Worm (Caenorhabditis elegans) whole organism, late embryonic: ENCODE data around the gene srlf-13.

Experiments used
- K02D7.2 ChIP-seq: sonication (generic microtip); optimal IDR thresholded peaks from 2 replicates; lab custom pipeline; 2017; ENCODE audit warnings: mild to moderate bottlenecking, missing genetic modification characterization, missing compliant biosample characterization
- Y22D7AL.16 ChIP-seq: sonication (generic microtip); optimal IDR thresholded peaks from 2 replicates; lab custom pipeline; 2016; ENCODE audit warnings: missing genetic modification characterization, missing compliant biosample characterization
- ceh-14 ChIP-seq: sonication (generic microtip); optimal IDR thresholded peaks from 2 replicates; lab custom pipeline; 2016; ENCODE audit warnings: missing genotype, missing genetic modification characterization, missing compliant biosample characterization
- ceh-19 ChIP-seq: fragments of 200-800 bp; sonication (Bioruptor generic); optimal IDR thresholded peaks from 2 replicates; lab custom pipeline; 2018; ENCODE audit warnings: mild to moderate bottlenecking, missing genetic modification characterization, missing compliant biosample characterization
- ceh-2 ChIP-seq: sonication (generic microtip); optimal IDR thresholded peaks from 2 replicates; lab custom pipeline; 2016; ENCODE audit warnings: missing genotype, missing genetic modification characterization, missing compliant biosample characterization
- ceh-24 ChIP-seq: sonication (generic microtip); optimal IDR thresholded peaks from 2 replicates; lab custom pipeline; 2016; ENCODE audit warnings: mild to moderate bottlenecking, missing genetic modification characterization, missing compliant biosample characterization
- ceh-30 ChIP-seq: fragments of 150-350 bp; optimal IDR thresholded peaks from 2 replicates; lab custom pipeline; 2014; ENCODE audit warnings: missing biosample characterization, missing genetic modification characterization
- ceh-31 ChIP-seq: sonication (generic microtip); optimal IDR thresholded peaks from 2 replicates; lab custom pipeline; 2016; ENCODE audit warnings: missing genetic modification characterization, missing compliant biosample characterization
- ceh-34 ChIP-seq: sonication (generic microtip); optimal IDR thresholded peaks from 2 replicates; lab custom pipeline; 2016; ENCODE audit warnings: mild to moderate bottlenecking, missing genetic modification characterization, missing compliant biosample characterization
- ceh-45 ChIP-seq: fragments of 200-800 bp; sonication (Bioruptor generic); IDR thresholded peaks from 2 replicates; pipeline ENCODE4 v1.3.6; 2022; ENCODE audit warnings: missing genetic modification reagents, missing genetic modification characterization, missing compliant biosample characterization
- ceh-48 ChIP-seq: sonication (generic microtip); optimal IDR thresholded peaks from 2 replicates; lab custom pipeline; 2016; ENCODE audit warnings: missing genetic modification characterization, inconsistent platforms, missing compliant biosample characterization
- ceh-9 ChIP-seq: sonication (generic microtip); optimal IDR thresholded peaks from 2 replicates; lab custom pipeline; 2016; ENCODE audit warnings: mild to moderate bottlenecking, missing genetic modification characterization, inconsistent platforms, missing compliant biosample characterization
- ets-4 ChIP-seq: sonication (generic microtip); optimal IDR thresholded peaks from 2 replicates; lab custom pipeline; 2016; ENCODE audit warnings: missing genetic modification characterization, missing compliant biosample characterization
- fax-1 ChIP-seq: sonication (generic microtip); optimal IDR thresholded peaks from 2 replicates; lab custom pipeline; 2016; ENCODE audit warnings: missing genotype, missing genetic modification characterization, missing compliant biosample characterization
- fkh-10 ChIP-seq: fragments of 150-350 bp; optimal IDR thresholded peaks from 2 replicates; lab custom pipeline; 2014; ENCODE audit warnings: missing biosample characterization, missing genetic modification reagents, missing genetic modification characterization
- gmeb-2 ChIP-seq: sonication (generic microtip); optimal IDR thresholded peaks from 2 replicates; lab custom pipeline; 2016; ENCODE audit warnings: missing genetic modification characterization, inconsistent platforms, missing compliant biosample characterization
- hlh-13 ChIP-seq: fragments of 200-800 bp; sonication (Bioruptor generic); optimal IDR thresholded peaks from 2 replicates; lab custom pipeline; 2018; ENCODE audit warnings: mild to moderate bottlenecking, missing genetic modification characterization, missing compliant biosample characterization
- hlh-30 ChIP-seq: sonication (generic microtip); optimal IDR thresholded peaks from 2 replicates; lab custom pipeline; 2017; ENCODE audit warnings: antibody characterized with exemption, missing genetic modification characterization, missing compliant biosample characterization; ENCODE audit not compliant: insufficient read depth
- lim-6 ChIP-seq: sonication (generic microtip); optimal IDR thresholded peaks from 2 replicates; lab custom pipeline; 2016; ENCODE audit warnings: missing genetic modification characterization, missing compliant biosample characterization
- lin-11 ChIP-seq: fragments of 200-800 bp; sonication (Bioruptor generic); optimal IDR thresholded peaks from 2 replicates; lab custom pipeline; 2018; ENCODE audit warnings: mild to moderate bottlenecking, missing genetic modification characterization, missing compliant biosample characterization
- nhr-11 ChIP-seq: fragments of 150-350 bp; optimal IDR thresholded peaks from 2 replicates; lab custom pipeline; 2014; ENCODE audit warnings: missing biosample characterization, missing genetic modification characterization
- nhr-232 ChIP-seq: sonication (generic microtip); optimal IDR thresholded peaks from 2 replicates; lab custom pipeline; 2016; ENCODE audit warnings: missing genetic modification characterization, missing compliant biosample characterization
- pha-4 ChIP-seq: fragments of 150-350 bp; optimal IDR thresholded peaks from 2 replicates; lab custom pipeline; 2018; ENCODE audit warnings: missing biosample characterization, missing genetic modification reagents, missing genetic modification characterization
- ref-2 ChIP-seq: sonication (generic microtip); optimal IDR thresholded peaks from 2 replicates; lab custom pipeline; 2016; ENCODE audit warnings: missing genetic modification characterization, missing compliant biosample characterization
- rnt-1 ChIP-seq: sonication (generic microtip); optimal IDR thresholded peaks from 2 replicates; lab custom pipeline; 2016; ENCODE audit warnings: missing genetic modification characterization, missing compliant biosample characterization
- sdc-2 ChIP-seq: sonication (generic microtip); optimal IDR thresholded peaks from 2 replicates; lab custom pipeline; 2016; ENCODE audit warnings: missing genotype, missing genetic modification characterization, missing compliant biosample characterization
- sox-4 ChIP-seq: sonication (generic microtip); optimal IDR thresholded peaks from 2 replicates; lab custom pipeline; 2017; ENCODE audit warnings: mild to moderate bottlenecking, missing genetic modification characterization, inconsistent platforms, missing compliant biosample characterization
- syd-9 ChIP-seq: sonication (generic microtip); optimal IDR thresholded peaks from 2 replicates; lab custom pipeline; 2016; ENCODE audit warnings: mild to moderate bottlenecking, missing genetic modification characterization, moderate library complexity, missing compliant biosample characterization
- tbx-7 ChIP-seq: sonication (generic microtip); optimal IDR thresholded peaks from 2 replicates; lab custom pipeline; 2016; ENCODE audit warnings: missing genotype, missing genetic modification characterization, missing compliant biosample characterization
- ttx-3 ChIP-seq: sonication (generic microtip); optimal IDR thresholded peaks from 2 replicates; lab custom pipeline; 2016; ENCODE audit warnings: missing genetic modification reagents, missing genetic modification characterization, missing compliant biosample characterization
- unc-3 ChIP-seq, 2 experiments: fragments of 200-800 bp in 1 of 2; sonication (Bioruptor generic) in 1 of 2; sonication (generic microtip) in 1 of 2; conservative IDR thresholded peaks in 1 of 2; optimal IDR thresholded peaks in 1 of 2; 2 replicates each; pipeline versions ENCODE4 v1.3.6 to Lab custom; 2016 to 2022; ENCODE audit warnings: missing compliant biosample characterization in 2 of 2, missing genetic modification characterization in 2 of 2, missing genetic modification reagents in 1 of 2
- unc-42 ChIP-seq: sonication (generic microtip); optimal IDR thresholded peaks from 2 replicates; lab custom pipeline; 2016; ENCODE audit warnings: missing genotype, missing genetic modification characterization, missing compliant biosample characterization
- unc-55 ChIP-seq: sonication (generic microtip); optimal IDR thresholded peaks from 2 replicates; lab custom pipeline; 2017; ENCODE audit warnings: missing biosample characterization, missing genetic modification reagents, missing genetic modification characterization
- ztf-16 ChIP-seq: sonication (generic microtip); optimal IDR thresholded peaks from 2 replicates; lab custom pipeline; 2017; ENCODE audit warnings: missing genetic modification characterization, missing compliant biosample characterization

The srlf-13 gene

DNA sequence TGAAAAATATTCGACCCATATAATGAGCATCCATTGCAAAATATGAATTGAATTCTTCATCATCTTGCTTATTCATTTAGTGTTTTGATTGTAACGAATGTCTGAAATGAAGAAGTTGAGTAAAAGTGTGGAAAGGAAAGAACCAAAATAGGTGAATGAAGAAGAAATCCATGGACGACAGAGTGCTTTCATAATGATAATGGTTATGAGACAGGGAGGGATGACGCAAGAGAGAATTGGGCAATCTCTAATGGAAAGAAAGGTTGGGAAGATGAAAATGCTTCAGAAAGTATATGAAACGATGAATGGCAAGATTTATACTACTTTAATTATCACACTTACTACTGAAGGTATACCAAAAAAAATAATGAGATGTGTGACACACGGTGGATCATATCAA is 7.9 kb upstream of the srlf-13 start, which contains the start of gene ZK596.3:
ZK596.3 (minus strand) TSS at position 101 of the 400 bp plus-strand sequence.
- TF ChIP-seq unc-3 (GFP tag; conservative IDR thresholded peaks at IDR 0.05; lab: Robert Waterston, UW) (no peak), unc-3 (tag; optimal IDR thresholded peaks at IDR 0.05; lab: Kevin White, UChicago) (no peak), Y22D7AL.16 (tag; lab: Kevin White, UChicago) (no peak), fax-1 (tag; lab: Kevin White, UChicago) (no peak), ceh-19 (no peak), lin-11 (tag; lab: Kevin White, UChicago) (no peak), ceh-14 (tag; lab: Kevin White, UChicago) (no peak), ceh-48 (tag; lab: Kevin White, UChicago) (no peak), rnt-1 (tag; lab: Kevin White, UChicago) (no peak)
- TF ChIP-seq, all 69 proteins: peak for 0

ce11 chrIV:10902476-10902875 is 6.1 kb upstream of the srlf-13 start:
- no peak for TF ChIP-seq ceh-24 (tag; lab: Kevin White, UChicago)
- no peak for TF ChIP-seq sdc-2 (tag; lab: Kevin White, UChicago)
- no peak for TF ChIP-seq lim-6 (tag; lab: Kevin White, UChicago)
- TF ChIP-seq fkh-10, result no peak
- no peak for TF ChIP-seq K02D7.2 (tag; lab: Kevin White, UChicago)
- TF ChIP-seq ttx-3, result no peak
- no peak for TF ChIP-seq ceh-19
- no peak for TF ChIP-seq ceh-34 (tag; lab: Kevin White, UChicago)
- no peak for TF ChIP-seq ceh-2 (tag; lab: Kevin White, UChicago)
- TF ChIP-seq ceh-14 (tag; lab: Kevin White, UChicago), result no peak
- TF ChIP-seq hlh-13, result no peak
- TF ChIP-seq ceh-9 (tag; lab: Kevin White, UChicago), result no peak
- no peak for TF ChIP-seq ceh-31 (tag; lab: Kevin White, UChicago)

DNA sequence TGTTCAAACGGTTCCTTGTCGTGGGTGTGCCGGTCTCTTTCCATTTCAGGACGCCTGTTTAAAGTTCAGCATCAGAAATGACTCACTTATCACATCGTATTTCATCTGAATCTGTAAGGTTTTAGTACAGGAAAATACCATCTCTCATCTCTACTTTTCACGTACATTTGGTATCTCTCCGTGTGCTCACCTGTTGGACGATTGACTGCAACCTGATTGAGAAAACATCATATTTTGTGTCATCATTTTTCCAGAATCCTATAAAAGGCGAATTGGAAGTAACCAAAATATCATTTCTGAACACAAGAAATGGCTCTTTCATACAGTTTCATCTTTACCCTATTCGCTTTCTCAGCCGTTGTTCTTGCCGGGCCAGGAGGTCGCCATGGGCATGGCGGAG is 3.7 kb upstream of the srlf-13 start, which contains the start of gene srlf-30:
srlf-30 (plus strand) TSS at position 301 of the 400 bp plus-strand sequence.
- no peak for TF ChIP-seq sox-4 (tag; lab: Kevin White, UChicago)
- TF ChIP-seq ref-2 (tag; lab: Kevin White, UChicago), result no peak
- TF ChIP-seq unc-3 (GFP tag; conservative IDR thresholded peaks at IDR 0.05; lab: Robert Waterston, UW), result no peak
- no peak for TF ChIP-seq unc-3 (tag; optimal IDR thresholded peaks at IDR 0.05; lab: Kevin White, UChicago)
- no peak for TF ChIP-seq syd-9 (tag; lab: Kevin White, UChicago)
- no peak for TF ChIP-seq ztf-16 (tag; lab: Kevin White, UChicago)
- no peak for TF ChIP-seq fax-1 (tag; lab: Kevin White, UChicago)
- no peak for TF ChIP-seq lin-11 (tag; lab: Kevin White, UChicago)
- no peak for TF ChIP-seq nhr-11 (tag; lab: Kevin White, UChicago)
- no peak for TF ChIP-seq unc-42 (tag; lab: Kevin White, UChicago)
- no peak for TF ChIP-seq pha-4 (tag; lab: Kevin White, UChicago)
- TF ChIP-seq gmeb-2 (tag; lab: Kevin White, UChicago), result no peak
- no peak for TF ChIP-seq tbx-7 (tag; lab: Kevin White, UChicago)
- no peak for TF ChIP-seq unc-55 (GFP tag; lab: Kevin White, UChicago)
- no peak for TF ChIP-seq ceh-45

ce11 chrIV:10899091-10899490 is 2.7 kb upstream of the srlf-13 start, which contains the start of the genes F13E9.9 and F13E9.19:
TSS of gene F13E9.9 (minus strand) at chrIV:10899191.
TSS of gene F13E9.19 (plus strand) at chrIV:10899406.
- TF ChIP-seq ceh-30, result no peak
- TF ChIP-seq nhr-232 (tag; lab: Kevin White, UChicago), result no peak
- TF ChIP-seq ets-4 (tag; lab: Kevin White, UChicago), result no peak
- no peak for TF ChIP-seq hlh-30 (tag; lab: Kevin White, UChicago)
- no peak for TF ChIP-seq sox-4 (tag; lab: Kevin White, UChicago)
